Worm (Caenorhabditis elegans): ENCODE results near the gene bcat-1.

- TF ChIP-seq nhr-120 (GFP tag; IDR thresholded peaks at IDR 0.05): no peak
- no peak for TF ChIP-seq sea-2 (GFP tag; IDR thresholded peaks at IDR 0.05)
- no peak for TF ChIP-seq ceh-58 (GFP tag; IDR thresholded peaks at IDR 0.05)
- no peak for TF ChIP-seq nfya-1 (tag; optimal IDR thresholded peaks at IDR 0.05; ENCODE audit: borderline replicate concordance, insufficient read depth)
- TF ChIP-seq ceh-40 (GFP tag; IDR thresholded peaks at IDR 0.05): no peak
- no peak for TF ChIP-seq dox-1 (GFP tag; IDR thresholded peaks at IDR 0.05)
- TF ChIP-seq aptf-3 (GFP tag; IDR thresholded peaks at IDR 0.05): no peak
- TF ChIP-seq nfyb-1 (GFP tag; IDR thresholded peaks at IDR 0.05): no peak
- TF ChIP-seq pha-4 (tag; optimal IDR thresholded peaks at IDR 0.05): no peak
- TF ChIP-seq ceh-100 (GFP tag; IDR thresholded peaks at IDR 0.05): no peak
Measured at ce11 chrX:12827741-12828408, 49.4 kb upstream of the bcat-1 start.

Data from whole organism, young adult.